Fruit fly (Drosophila melanogaster) whole organism, embryonic: Measurements from ENCODE around the gene CG10311.

Experiments
- Awh ChIP-seq: fragments of 200-800 bp; sonication (Bioruptor generic); IDR thresholded peaks from 2 replicates; pipeline ENCODE4, ENCODE4 v1.3.6; 2022; ENCODE audit warnings: missing biosample characterization, missing genetic modification characterization
- CG11695 ChIP-seq: fragments of 200-800 bp; sonication (Bioruptor generic); IDR thresholded peaks from 3 replicates; pipeline ENCODE4 v1.3.6; 2022; ENCODE audit warnings: missing biosample characterization, missing genetic modification characterization
- CG11696 ChIP-seq: fragments of 200-800 bp; sonication (Bioruptor generic); IDR thresholded peaks from 2 replicates; pipeline ENCODE4 v1.3.6; 2022; ENCODE audit warnings: missing biosample characterization, missing genetic modification characterization
- CG12659 ChIP-seq: fragments of 200-800 bp; sonication (Bioruptor generic); optimal IDR thresholded peaks from 3 replicates; lab custom pipeline; 2017; ENCODE audit warnings: mild to moderate bottlenecking, missing biosample characterization, missing genetic modification reagents, missing genetic modification characterization
- CG13296 ChIP-seq: fragments of 200-800 bp; sonication (Bioruptor generic); optimal IDR thresholded peaks from 3 replicates; lab custom pipeline; 2018; ENCODE audit warnings: missing biosample characterization, mild to moderate bottlenecking, missing genetic modification characterization
- CG14441 ChIP-seq: fragments of 200-800 bp; sonication (Bioruptor generic); IDR thresholded peaks from 2 replicates; pipeline ENCODE4 v1.3.6; 2022; ENCODE audit warnings: missing biosample characterization, missing genetic modification characterization
- CG15479 ChIP-seq: fragments of 200-800 bp; sonication (Bioruptor generic); optimal IDR thresholded peaks from 3 replicates; lab custom pipeline; 2019; ENCODE audit warnings: missing biosample characterization, mild to moderate bottlenecking, missing genetic modification characterization, moderate library complexity
- CG15514 ChIP-seq: fragments of 200-800 bp; sonication (Bioruptor generic); optimal IDR thresholded peaks from 3 replicates; lab custom pipeline; 2017; ENCODE audit warnings: missing biosample characterization, missing genetic modification characterization, mild to moderate bottlenecking, moderate library complexity, missing genetic modification reagents
- CG17359 ChIP-seq: fragments of 200-800 bp; sonication (Bioruptor generic); optimal IDR thresholded peaks from 3 replicates; lab custom pipeline; 2018; ENCODE audit warnings: missing biosample characterization, mild to moderate bottlenecking, missing genetic modification characterization, moderate library complexity
- CG32772 ChIP-seq: fragments of 200-800 bp; sonication (Bioruptor generic); IDR thresholded peaks from 2 replicates; pipeline ENCODE4 v1.3.6; 2022; ENCODE audit warnings: missing biosample characterization, missing genetic modification characterization
- CG4617 ChIP-seq: fragments of 200-800 bp; sonication (Bioruptor generic); optimal IDR thresholded peaks from 3 replicates; lab custom pipeline; 2016; ENCODE audit warnings: missing biosample characterization, missing genetic modification characterization, borderline replicate concordance
- CG6689 ChIP-seq: fragments of 200-800 bp; sonication (Bioruptor generic); IDR thresholded peaks from 2 replicates; pipeline ENCODE4 v1.3.6; 2022; ENCODE audit warnings: missing biosample characterization, missing genetic modification characterization
- CG7372 ChIP-seq: fragments of 200-800 bp; sonication (Bioruptor generic); IDR thresholded peaks from 2 replicates; pipeline ENCODE4 v1.3.6; 2022; ENCODE audit warnings: missing biosample characterization, missing genetic modification characterization
- CG7556 ChIP-seq: fragments of 200-800 bp; sonication (Bioruptor generic); optimal IDR thresholded peaks from 2 replicates; lab custom pipeline; 2017; ENCODE audit warnings: missing biosample characterization, mild to moderate bottlenecking, missing genetic modification characterization
- CG7963 ChIP-seq: fragments of 200-800 bp; sonication (Bioruptor generic); IDR thresholded peaks from 3 replicates; pipeline ENCODE4 v1.3.6; 2022; ENCODE audit warnings: missing biosample characterization, missing genetic modification characterization; ENCODE audit not compliant: partially characterized antibody
- CG8388 ChIP-seq: fragments of 200-800 bp; sonication (Bioruptor generic); optimal IDR thresholded peaks from 2 replicates; lab custom pipeline; 2019; ENCODE audit warnings: missing biosample characterization, mild to moderate bottlenecking, missing genetic modification characterization, moderate library complexity
- CG8944 ChIP-seq: fragments of 200-800 bp; sonication (Bioruptor generic); optimal IDR thresholded peaks from 3 replicates; lab custom pipeline; 2016; ENCODE audit warnings: missing biosample characterization, missing genetic modification characterization
- CG9727 ChIP-seq: fragments of 200-800 bp; sonication (Bioruptor generic); optimal IDR thresholded peaks from 3 replicates; lab custom pipeline; 2017; ENCODE audit warnings: missing biosample characterization, mild to moderate bottlenecking, missing genetic modification characterization
- Dip2 ChIP-seq: fragments of 200-800 bp; sonication (Bioruptor generic); IDR thresholded peaks from 2 replicates; pipeline ENCODE4 v1.3.6; 2022; ENCODE audit warnings: missing biosample characterization, missing genetic modification characterization
- Dref ChIP-seq: fragments of 200-800 bp; sonication (Bioruptor generic); IDR thresholded peaks from 2 replicates; pipeline ENCODE4 v1.3.6; 2022; ENCODE audit warnings: missing biosample characterization, missing genetic modification characterization
- ERR ChIP-seq: fragments of 200-800 bp; sonication (Bioruptor generic); optimal IDR thresholded peaks from 2 replicates; lab custom pipeline; 2016; ENCODE audit warnings: missing biosample characterization, missing genetic modification characterization
- Fer3 ChIP-seq: fragments of 200-800 bp; sonication (Bioruptor generic); optimal IDR thresholded peaks from 2 replicates; lab custom pipeline; 2018; ENCODE audit warnings: missing biosample characterization, mild to moderate bottlenecking, missing genetic modification characterization, moderate library complexity
- HHEX ChIP-seq: fragments of 200-800 bp; sonication (Bioruptor generic); optimal IDR thresholded peaks from 3 replicates; lab custom pipeline; 2017; ENCODE audit warnings: missing biosample characterization, mild to moderate bottlenecking, missing genetic modification characterization, missing genetic modification reagents
- Lpt ChIP-seq: fragments of >200 bp; optimal IDR thresholded peaks from 2 replicates; lab custom pipeline; 2018; ENCODE audit warnings: missing biosample characterization, missing genetic modification characterization
- Mes4 ChIP-seq: fragments of 200-800 bp; sonication (Bioruptor generic); optimal IDR thresholded peaks from 2 replicates; lab custom pipeline; 2016; ENCODE audit warnings: missing biosample characterization, missing genetic modification characterization
- Nf-YA ChIP-seq: fragments of 200-800 bp; sonication (Bioruptor generic); IDR thresholded peaks from 2 replicates; pipeline ENCODE4 v1.3.6; 2022; ENCODE audit warnings: missing biosample characterization, missing genetic modification characterization
- Sry-δ ChIP-seq: fragments of 200-800 bp; sonication (Bioruptor generic); optimal IDR thresholded peaks from 2 replicates; lab custom pipeline; 2016; ENCODE audit warnings: missing biosample characterization, missing genetic modification characterization
- Trl ChIP-seq, 3 experiments: fragments of >200 bp in 2 of 3; fragments of 200-800 bp in 1 of 3; sonication (Bioruptor generic) in 1 of 3; optimal IDR thresholded peaks; 2 replicates in 1 of 3; 3 replicates in 2 of 3; lab custom pipeline; 2016 to 2017; ENCODE audit warnings: missing biosample characterization in 1 of 3, missing genetic modification characterization in 1 of 3
- cas ChIP-seq: fragments of 200-800 bp; sonication (Bioruptor generic); IDR thresholded peaks from 2 replicates; pipeline ENCODE4 v1.3.6; 2022; ENCODE audit warnings: missing biosample characterization, missing genetic modification characterization
- chinmo ChIP-seq: fragments of 200-800 bp; sonication (Bioruptor generic); IDR thresholded peaks from 4 replicates; pipeline ENCODE4 v1.3.6; 2022; ENCODE audit warnings: missing biosample characterization, missing genetic modification characterization; ENCODE audit not compliant: partially characterized antibody
- dysf ChIP-seq: fragments of 200-800 bp; sonication (Bioruptor generic); IDR thresholded peaks from 3 replicates; pipeline ENCODE4 v1.3.6; 2022; ENCODE audit warnings: missing biosample characterization, missing genetic modification characterization
- eyg ChIP-seq: fragments of 200-800 bp; sonication (Bioruptor generic); optimal IDR thresholded peaks from 3 replicates; lab custom pipeline; 2016; ENCODE audit warnings: missing biosample characterization, missing genetic modification characterization
- fd64A ChIP-seq: fragments of 200-800 bp; sonication (Bioruptor generic); optimal IDR thresholded peaks from 3 replicates; lab custom pipeline; 2018; ENCODE audit warnings: missing biosample characterization, mild to moderate bottlenecking, missing genetic modification characterization
- fd96Cb ChIP-seq: fragments of 200-800 bp; sonication (Bioruptor generic); optimal IDR thresholded peaks from 2 replicates; lab custom pipeline; 2018; ENCODE audit warnings: missing biosample characterization, mild to moderate bottlenecking, missing genetic modification characterization, moderate library complexity
- gem ChIP-seq: fragments of 200-800 bp; sonication (Bioruptor generic); optimal IDR thresholded peaks from 2 replicates; lab custom pipeline; 2019; ENCODE audit warnings: missing biosample characterization, mild to moderate bottlenecking, missing genetic modification characterization, moderate library complexity
- ind ChIP-seq: fragments of 200-800 bp; sonication (Bioruptor generic); optimal IDR thresholded peaks from 3 replicates; lab custom pipeline; 2016; ENCODE audit warnings: missing biosample characterization, missing genetic modification characterization
- lmd ChIP-seq: fragments of 200-800 bp; sonication (Bioruptor generic); IDR thresholded peaks from 2 replicates; pipeline ENCODE4 v1.3.6; 2022; ENCODE audit warnings: missing biosample characterization, missing genetic modification characterization
- lola ChIP-seq, 3 experiments: fragments of >200 bp in 2 of 3; fragments of 200-800 bp in 1 of 3; sonication (Bioruptor generic) in 1 of 3; optimal IDR thresholded peaks; 2 replicates each; lab custom pipeline; 2017 to 2019; ENCODE audit warnings: missing biosample characterization in 3 of 3, missing genetic modification characterization in 3 of 3, mild to moderate bottlenecking in 1 of 3, moderate library complexity in 1 of 3
- lov ChIP-seq, 2 experiments: fragments of 200-800 bp in 1 of 2; fragments of >200 bp in 1 of 2; sonication (Bioruptor generic) in 1 of 2; IDR thresholded peaks in 1 of 2; optimal IDR thresholded peaks in 1 of 2; 2 replicates in 1 of 2; 3 replicates in 1 of 2; pipeline versions ENCODE4 v1.3.6 to Lab custom; 2017 to 2022; ENCODE audit warnings: missing biosample characterization in 1 of 2, missing genetic modification characterization in 1 of 2
- mam ChIP-seq: fragments of 200-800 bp; sonication (Bioruptor generic); optimal IDR thresholded peaks from 3 replicates; lab custom pipeline; 2016; ENCODE audit warnings: missing biosample characterization, missing genetic modification characterization
- phol ChIP-seq: fragments of 200-800 bp; sonication (Bioruptor generic); optimal IDR thresholded peaks from 3 replicates; lab custom pipeline; 2018; ENCODE audit warnings: missing biosample characterization, mild to moderate bottlenecking, missing genetic modification characterization, moderate library complexity
- sd ChIP-seq: fragments of 200-800 bp; sonication (Bioruptor generic); optimal IDR thresholded peaks from 3 replicates; lab custom pipeline; 2018; ENCODE audit warnings: missing biosample characterization, mild to moderate bottlenecking, missing genetic modification characterization, moderate library complexity
- shn ChIP-seq: fragments of 200-800 bp; sonication (Bioruptor generic); optimal IDR thresholded peaks from 3 replicates; lab custom pipeline; 2016; ENCODE audit warnings: missing biosample characterization, missing genetic modification characterization
- so ChIP-seq: fragments of 200-800 bp; sonication (Bioruptor generic); IDR thresholded peaks from 3 replicates; pipeline ENCODE4 v1.3.6; 2022; ENCODE audit warnings: missing biosample characterization, missing genetic modification characterization
- sob ChIP-seq: fragments of 200-800 bp; sonication (Bioruptor generic); IDR thresholded peaks from 2 replicates; pipeline ENCODE4 v1.3.6; 2022; ENCODE audit warnings: missing biosample characterization, missing genetic modification characterization
- tgo ChIP-seq: fragments of 200-800 bp; sonication (Bioruptor generic); IDR thresholded peaks from 3 replicates; pipeline ENCODE4 v1.3.6; 2022; ENCODE audit warnings: missing biosample characterization, missing genetic modification characterization
- ttk ChIP-seq: fragments of 200-800 bp; sonication (Bioruptor generic); IDR thresholded peaks from 2 replicates; pipeline ENCODE4 v2.1.2; 2022; ENCODE audit warnings: missing biosample characterization, missing genetic modification characterization

The CG10311 gene

dm6 chr3R:16309302-16310080, 47.3 kb downstream of the CG10311 start (continued):
- peak; percentile 7 for TF ChIP-seq CG9727 (GFP tag; lab: Kevin White, UChicago)
- TF ChIP-seq CG12659 = peak; percentile 23
- peak; percentile 39; the same call in 2 of the 3 replicates for TF ChIP-seq tgo (GFP tag; lab: Robert Waterston, UW)
- no peak for TF ChIP-seq lov (optimal IDR thresholded peaks at IDR 0.05; lab: Kevin White, UChicago)
- TF ChIP-seq lov (GFP tag; IDR thresholded peaks at IDR 0.05; lab: Robert Waterston, UW) = no peak
- TF ChIP-seq fd96Cb (tag; lab: Kevin White, UChicago) = no peak
- no peak for TF ChIP-seq lmd (GFP tag; lab: Robert Waterston, UW)
- TF ChIP-seq CG32772 (GFP tag; lab: Robert Waterston, UW) = no peak
- peak; percentile 26 for TF ChIP-seq eyg (GFP tag; lab: Kevin White, UChicago)
- peak; percentile 69; the same call in 1 of the 4 replicates for TF ChIP-seq chinmo (GFP tag; lab: Robert Waterston, UW)
- TF ChIP-seq CG14441 (GFP tag; lab: Robert Waterston, UW) = peak; percentile 38; the same call in 1 of the 2 replicates
- no peak for TF ChIP-seq fd64A (GFP tag; lab: Kevin White, UChicago)
- TF ChIP-seq dysf (GFP tag; lab: Robert Waterston, UW) = peak; percentile 42; the same call in 1 of the 3 replicates
- TF ChIP-seq shn (GFP tag; lab: Kevin White, UChicago) = peak; percentile 38
- TF ChIP-seq CG11696 (GFP tag; lab: Robert Waterston, UW) = 0 out of 2 replicates have a peak, but pooled peaks have one; percentile 31
- TF ChIP-seq CG4617 (GFP tag; lab: Kevin White, UChicago) = no peak
- TF ChIP-seq Fer3 (tag; lab: Kevin White, UChicago) = peak; percentile 29
- TF ChIP-seq ind (GFP tag; lab: Kevin White, UChicago) = peak; percentile 26
- TF ChIP-seq phol (tag; lab: Kevin White, UChicago) = peak; percentile 15
- TF ChIP-seq CG17359 = peak; percentile 31
- TF ChIP-seq CG8388 = peak; percentile 13
- no peak for TF ChIP-seq Mes4 (GFP tag; lab: Kevin White, UChicago)
- 0 out of 3 replicates have a peak, but pooled peaks have one; percentile 29 for TF ChIP-seq CG11695 (GFP tag; lab: Robert Waterston, UW)
- no peak for TF ChIP-seq Trl (optimal IDR thresholded peaks at IDR 0.05; lab: Kevin White, UChicago)
- peak; percentile 11 for TF ChIP-seq Trl (GFP tag; optimal IDR thresholded peaks at IDR 0.05; lab: Kevin White, UChicago)
- TF ChIP-seq CG6689 (GFP tag; lab: Robert Waterston, UW) = peak; percentile 41
- TF ChIP-seq CG8944 (GFP tag; lab: Kevin White, UChicago) = peak; percentile 28
- peak; percentile 45; the same call in 1 of the 2 replicates for TF ChIP-seq sob (GFP tag; lab: Robert Waterston, UW)
- TF ChIP-seq lola (GFP tag; optimal IDR thresholded peaks at IDR 0.05; lab: Kevin White, UChicago) = peak in 1 of 3 experiments; percentile 3
- TF ChIP-seq so (GFP tag; lab: Robert Waterston, UW) = peak; percentile 61; the same call in 1 of the 3 replicates
- TF ChIP-seq Lpt (GFP tag; lab: Kevin White, UChicago) = no peak
- TF ChIP-seq Nf-YA (GFP tag; lab: Robert Waterston, UW) = no peak
- peak; percentile 14 for TF ChIP-seq CG7556 (GFP tag; lab: Kevin White, UChicago)
- 0 out of 2 replicates have a peak, but pooled peaks have one; percentile 43 for TF ChIP-seq Awh (GFP tag; lab: Robert Waterston, UW)
- TF ChIP-seq sd (tag; lab: Kevin White, UChicago) = no peak
- TF ChIP-seq ttk (GFP tag; lab: Robert Waterston, UW) = no peak
- no peak for TF ChIP-seq Dip2
- peak; percentile 10 for TF ChIP-seq CG13296 (GFP tag; lab: Kevin White, UChicago)
- no peak for TF ChIP-seq Dref (GFP tag; lab: Robert Waterston, UW)
- 0 out of 3 replicates have a peak, but pooled peaks have one; percentile 31 for TF ChIP-seq CG7963
- no peak for TF ChIP-seq HHEX (GFP tag; lab: Kevin White, UChicago)
- no peak for TF ChIP-seq cas (GFP tag; lab: Robert Waterston, UW)
- TF ChIP-seq CG15479 (GFP tag; lab: Kevin White, UChicago) = peak; percentile 1
- peak; percentile 1 for TF ChIP-seq ERR (GFP tag; lab: Kevin White, UChicago)
- peak; percentile 27 for TF ChIP-seq CG15514 (GFP tag; lab: Kevin White, UChicago)
- TF ChIP-seq Sry-δ (GFP tag; lab: Kevin White, UChicago) = peak; percentile 12
- TF ChIP-seq CG7372 (GFP tag; lab: Robert Waterston, UW) = peak; percentile 32; the same call in 1 of the 2 replicates
- TF ChIP-seq mam (GFP tag; lab: Kevin White, UChicago) = peak; percentile 23
- peak; percentile 30 for TF ChIP-seq gem (tag; lab: Kevin White, UChicago)
